Worm (Caenorhabditis elegans) whole organism, L4 larva: ENCODE results near the gene F35E8.9.

Experiments
- ceh-28 ChIP-seq: fragments of 150-350 bp; optimal IDR thresholded peaks from 2 replicates; lab custom pipeline; 2014; ENCODE audit warnings: missing biosample characterization, missing genetic modification reagents, missing genetic modification characterization
- dve-1 ChIP-seq: sonication (generic microtip); optimal IDR thresholded peaks from 2 replicates; lab custom pipeline; 2017; ENCODE audit warnings: antibody characterized with exemption, mild to moderate bottlenecking, missing genetic modification characterization, missing compliant biosample characterization; ENCODE audit not compliant: insufficient read depth
- lin-39 ChIP-seq: fragments of 150-350 bp; optimal IDR thresholded peaks from 2 replicates; lab custom pipeline; 2014; ENCODE audit warnings: missing biosample characterization, missing genetic modification reagents, missing genetic modification characterization
- lsy-2 ChIP-seq, 2 experiments: fragments of 150-350 bp in 1 of 2; sonication (generic microtip) in 1 of 2; optimal IDR thresholded peaks; 2 replicates each; lab custom pipeline; 2014 to 2017; ENCODE audit warnings: missing biosample characterization in 2 of 2, missing genetic modification characterization in 2 of 2
- mep-1 ChIP-seq: fragments of 150-350 bp; sonication (generic microtip); optimal IDR thresholded peaks from 3 replicates; lab custom pipeline; 2014; ENCODE audit warnings: missing biosample characterization, missing genetic modification characterization
- nhr-10 ChIP-seq: fragments of 150-350 bp; optimal IDR thresholded peaks from 2 replicates; lab custom pipeline; 2014; ENCODE audit warnings: missing biosample characterization, missing genetic modification characterization
- pqm-1 ChIP-seq: sonication (generic microtip); optimal IDR thresholded peaks from 2 replicates; lab custom pipeline; 2017; ENCODE audit warnings: missing biosample characterization, missing genetic modification characterization
- skn-1 ChIP-seq: fragments of 150-350 bp; optimal IDR thresholded peaks from 2 replicates; lab custom pipeline; 2014; ENCODE audit warnings: missing biosample characterization, missing genetic modification characterization
- unc-130 ChIP-seq: sonication (generic microtip); optimal IDR thresholded peaks from 2 replicates; lab custom pipeline; 2016; ENCODE audit warnings: missing genetic modification reagents, missing genetic modification characterization, missing compliant biosample characterization
- zag-1 ChIP-seq: fragments of 150-350 bp; optimal IDR thresholded peaks from 2 replicates; lab custom pipeline; 2014; ENCODE audit warnings: missing biosample characterization, missing genetic modification characterization

ce11 chrV:15955497-15955896, 38.1 kb upstream of the F35E8.9 start, which contains the start of gene srh-186:
- TF ChIP-seq dve-1 (no peak), ceh-28 (tag; lab: Kevin White, UChicago) (no peak), lin-39 (tag; lab: Kevin White, UChicago) (no peak), unc-130 (no peak), zag-1 (tag; lab: Kevin White, UChicago) (no peak), pqm-1 (no peak), lsy-2 (tag; optimal IDR thresholded peaks at IDR 0.05; lab: Kevin White, UChicago) (no peak), nhr-10 (no peak), skn-1 (tag; lab: Kevin White, UChicago) (no peak), mep-1 (tag; lab: Kevin White, UChicago) (no peak)
